Worm (Caenorhabditis elegans): ENCODE measurements around the gene W02H3.1.
A peak's percentile ranks its signal among the peaks of the same experiment; 100 is the strongest.

Gene W02H3.1

ce11 chrX:11104883-11105629 is at the start of gene W02H3.1:
Gene W02H3.1 (minus strand): TSS chrX:11105460.
- TF ChIP-seq pha-4 (tag; optimal IDR thresholded peaks at IDR 0.05): no peak
- TF ChIP-seq unc-62 (GFP tag; optimal IDR thresholded peaks at IDR 0.05): peak; percentile 31
- TF ChIP-seq let-607 (tag; optimal IDR thresholded peaks at IDR 0.05): peak in 1 of 2 experiments; percentile 2
- no peak for TF ChIP-seq nfyb-1 (GFP tag; IDR thresholded peaks at IDR 0.05)
- TF ChIP-seq aptf-3 (GFP tag; IDR thresholded peaks at IDR 0.05): no peak
- TF ChIP-seq nhr-80 (tag; optimal IDR thresholded peaks at IDR 0.05): peak; percentile 75
- TF ChIP-seq Y67H2A.10 (GFP tag; conservative IDR thresholded peaks at IDR 0.05): no peak

- no peak for TF ChIP-seq hmg-20 (GFP tag; IDR thresholded peaks at IDR 0.05)
- no peak for TF ChIP-seq ztf-18 (tag; optimal IDR thresholded peaks at IDR 0.05)
- TF ChIP-seq hrde-1 (tag; optimal IDR thresholded peaks at IDR 0.05; ENCODE audit: borderline replicate concordance): no peak
- TF ChIP-seq ztf-3 (GFP tag; optimal IDR thresholded peaks at IDR 0.05): no peak
- TF ChIP-seq ztf-25 (GFP tag; IDR thresholded peaks at IDR 0.05): no peak
- TF ChIP-seq zfh-2 (GFP tag; conservative IDR thresholded peaks at IDR 0.05): no peak
- TF ChIP-seq D2030.7 (GFP tag; IDR thresholded peaks at IDR 0.05): no peak
- no peak for TF ChIP-seq hsf-1 (GFP tag; IDR thresholded peaks at IDR 0.05)
- no peak for TF ChIP-seq hlh-12 (tag; optimal IDR thresholded peaks at IDR 0.05)
- no peak for TF ChIP-seq hmg-1.2 (GFP tag; IDR thresholded peaks at IDR 0.05)
- TF ChIP-seq lin-35 (GFP tag; optimal IDR thresholded peaks at IDR 0.05): no peak
- TF ChIP-seq pbrm-1 (GFP tag; IDR thresholded peaks at IDR 0.05): no peak
- TF ChIP-seq aptf-3 (GFP tag; IDR thresholded peaks at IDR 0.05): no peak
- TF ChIP-seq rpc-1 (optimal IDR thresholded peaks at IDR 0.05): no peak
- no peak for TF ChIP-seq rpc-1 (tag; optimal IDR thresholded peaks at IDR 0.05)
- no peak for TF ChIP-seq F10E7.11 (tag; optimal IDR thresholded peaks at IDR 0.05)
- TF ChIP-seq Y79H2A.3 (GFP tag; conservative IDR thresholded peaks at IDR 0.05): no peak
- TF ChIP-seq madf-10 (tag; optimal IDR thresholded peaks at IDR 0.05): no peak
- TF ChIP-seq Y53F4B.3 (GFP tag; IDR thresholded peaks at IDR 0.05): no peak
These were observed 47.5 kb upstream of the W02H3.1 start, which contains the start of the genes C05C9.3 and C05C9.2 for ce11 chrX:11152720-11153119. Gene C05C9.3 (minus strand): TSS chrX:11152820. Gene C05C9.2 (plus strand): TSS chrX:11153065.

- TF ChIP-seq lin-26 (GFP tag; IDR thresholded peaks at IDR 0.05) (no peak), C17E4.6 (GFP tag; IDR thresholded peaks at IDR 0.05) (no peak), hmg-20 (GFP tag; IDR thresholded peaks at IDR 0.05) (no peak), ekl-4 (GFP tag; IDR thresholded peaks at IDR 0.05) (no peak), F37B4.10 (GFP tag; IDR thresholded peaks at IDR 0.05) (no peak), sea-2 (GFP tag; IDR thresholded peaks at IDR 0.05) (no peak), ccch-3 (GFP tag; optimal IDR thresholded peaks at IDR 0.05) (no peak), nhr-179 (tag; optimal IDR thresholded peaks at IDR 0.05) (no peak), B0035.1 (tag; optimal IDR thresholded peaks at IDR 0.05) (no peak), tbx-9 (tag; optimal IDR thresholded peaks at IDR 0.05; ENCODE audit: borderline replicate concordance) (no peak), Y53F4B.3 (GFP tag; IDR thresholded peaks at IDR 0.05) (no peak)
These were observed 46.2 kb upstream of the W02H3.1 start for ce11 chrX:11151494-11151893.

ce11 chrX:11137632-11138031 is 32.4 kb upstream of the W02H3.1 start:
- no peak for TF ChIP-seq snpc-3.4 (tag; optimal IDR thresholded peaks at IDR 0.05)
- TF ChIP-seq somi-1 (GFP tag; optimal IDR thresholded peaks at IDR 0.05): no peak

Measured in whole organism, young adult.